Worm (Caenorhabditis elegans): Measurements from ENCODE around the gene T16G1.6.

The T16G1.6 gene

DNA sequence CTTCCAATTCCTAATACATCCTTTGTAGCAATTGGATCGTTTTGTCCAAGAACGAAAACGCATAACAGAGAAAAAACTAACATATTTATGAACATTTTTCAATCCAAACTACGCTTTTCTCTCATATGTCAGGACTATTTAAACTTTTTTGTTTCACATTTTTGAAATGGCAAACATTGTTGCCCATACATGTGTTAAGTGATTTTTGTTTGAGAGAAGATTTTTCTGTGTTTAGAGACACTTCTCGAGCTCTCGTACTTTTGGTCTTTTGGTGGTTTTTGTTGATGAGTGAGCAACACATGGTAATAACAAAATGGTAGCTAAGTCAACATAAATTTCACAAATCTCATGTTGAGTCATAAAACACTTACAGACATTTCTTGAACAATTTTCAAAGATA is 31.9 kb downstream of the T16G1.6 start, which contains the start of gene ttr-28:
Gene ttr-28, minus strand, starts transcription at position 101 of the 400 bp plus-strand sequence.
- peak; percentile 17 for TF ChIP-seq pha-4 (tag; optimal IDR thresholded peaks at IDR 0.05)
- TF ChIP-seq ztf-4 (tag; optimal IDR thresholded peaks at IDR 0.05) = no peak

ce11 chrV:12904054-12904453 is 32.9 kb downstream of the T16G1.6 start, which contains the start of gene ttr-27:
ttr-27 (minus strand) TSS chrV:12904098.
- TF ChIP-seq ztf-4 (tag; optimal IDR thresholded peaks at IDR 0.05) (no peak), pha-4 (tag; optimal IDR thresholded peaks at IDR 0.05) (peak; percentile 91)

DNA sequence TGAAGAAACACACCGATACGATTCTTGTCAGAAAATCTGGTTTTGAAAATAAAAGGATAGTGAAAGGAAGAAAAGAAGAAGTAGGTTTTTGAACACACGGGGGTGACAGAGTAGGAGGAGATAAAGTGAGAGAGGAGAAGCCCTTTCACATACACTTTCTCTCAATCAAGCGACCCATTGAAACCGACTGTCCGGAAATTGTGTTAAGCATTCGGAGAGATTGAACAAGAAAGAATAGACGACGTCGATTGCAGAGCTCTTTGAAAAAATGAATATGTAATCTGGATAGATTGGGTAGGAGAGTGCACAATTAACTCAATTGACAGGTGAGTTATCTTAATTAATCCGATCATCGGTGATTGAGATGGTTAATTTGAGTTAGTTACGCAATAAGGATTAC is 35.7 kb downstream of the T16G1.6 start:
- TF ChIP-seq ama-1 (optimal IDR thresholded peaks at IDR 0.05) = no peak
- TF ChIP-seq fkh-10 (GFP tag; optimal IDR thresholded peaks at IDR 0.05) = peak; percentile 21
- TF ChIP-seq nhr-76 (tag; optimal IDR thresholded peaks at IDR 0.05) = no peak
- TF ChIP-seq jun-1 (tag; optimal IDR thresholded peaks at IDR 0.05) = no peak
- no peak for TF ChIP-seq R02D3.7 (tag; optimal IDR thresholded peaks at IDR 0.05)
- TF ChIP-seq ceh-82 (tag; optimal IDR thresholded peaks at IDR 0.05) = no peak
- no peak for TF ChIP-seq nhr-77 (tag; optimal IDR thresholded peaks at IDR 0.05)
- no peak for TF ChIP-seq lsy-12 (tag; optimal IDR thresholded peaks at IDR 0.05)
- no peak for TF ChIP-seq ztf-4 (tag; optimal IDR thresholded peaks at IDR 0.05)

- TF ChIP-seq elt-3 (tag; optimal IDR thresholded peaks at IDR 0.05) (no peak), lin-39 (tag; optimal IDR thresholded peaks at IDR 0.05) (peak; percentile 65)
Observed at ce11 chrV:12898583-12899232, 38.3 kb downstream of the T16G1.6 start.

DNA sequence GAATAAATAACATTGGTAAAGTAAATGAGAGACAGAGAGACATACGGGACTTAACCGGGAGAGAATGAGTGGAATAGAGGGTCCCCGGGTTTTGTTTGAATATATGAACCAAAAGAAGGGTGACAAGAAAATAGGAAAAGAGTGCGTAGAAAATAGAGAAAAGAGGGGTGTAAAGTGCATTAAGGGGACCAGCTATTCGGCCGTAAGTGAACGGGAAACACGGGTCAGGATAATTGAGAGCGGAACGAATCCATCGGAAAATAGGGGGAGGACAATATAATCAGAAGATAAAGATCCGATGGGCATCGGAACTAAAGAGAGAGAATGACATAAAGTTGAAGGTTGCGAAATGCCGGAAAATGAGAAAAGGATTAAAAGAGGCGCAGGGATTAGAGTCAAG is 39.6 kb downstream of the T16G1.6 start:
- TF ChIP-seq nhr-23 (tag; optimal IDR thresholded peaks at IDR 0.05) = no peak
- no peak for TF ChIP-seq sea-2 (GFP tag; optimal IDR thresholded peaks at IDR 0.05)
- TF ChIP-seq elt-2 (tag; optimal IDR thresholded peaks at IDR 0.05) = no peak
- TF ChIP-seq fkh-10 (GFP tag; optimal IDR thresholded peaks at IDR 0.05) = no peak
- TF ChIP-seq ceh-9 (tag; optimal IDR thresholded peaks at IDR 0.05) = no peak
- TF ChIP-seq nhr-12 (tag; optimal IDR thresholded peaks at IDR 0.05) = no peak
- TF ChIP-seq lin-15B (tag; optimal IDR thresholded peaks at IDR 0.05) = no peak
- TF ChIP-seq fos-1 (tag; optimal IDR thresholded peaks at IDR 0.05) = no peak
- no peak for TF ChIP-seq ceh-82 (tag; optimal IDR thresholded peaks at IDR 0.05)
- TF ChIP-seq nhr-237 (tag; optimal IDR thresholded peaks at IDR 0.05) = no peak
- TF ChIP-seq snpc-4 (tag; optimal IDR thresholded peaks at IDR 0.05) = no peak
- no peak for TF ChIP-seq daf-12 (tag; optimal IDR thresholded peaks at IDR 0.05)
- TF ChIP-seq egl-5 (tag; optimal IDR thresholded peaks at IDR 0.05) = no peak
- TF ChIP-seq tbx-2 (tag; optimal IDR thresholded peaks at IDR 0.05) = no peak
- no peak for TF ChIP-seq skn-1 (tag; optimal IDR thresholded peaks at IDR 0.05)
- TF ChIP-seq egl-27 (tag; optimal IDR thresholded peaks at IDR 0.05) = no peak
- no peak for TF ChIP-seq nhr-67 (tag; optimal IDR thresholded peaks at IDR 0.05)

ce11 chrV:12896850-12897249 is 40.1 kb downstream of the T16G1.6 start:
- no peak for TF ChIP-seq ZK546.5 (tag; optimal IDR thresholded peaks at IDR 0.05)
- no peak for TF ChIP-seq fos-1 (tag; optimal IDR thresholded peaks at IDR 0.05)
- TF ChIP-seq nhr-76 (tag; optimal IDR thresholded peaks at IDR 0.05) = no peak
- TF ChIP-seq nhr-77 (tag; optimal IDR thresholded peaks at IDR 0.05) = no peak
- no peak for TF ChIP-seq elt-2 (tag; optimal IDR thresholded peaks at IDR 0.05)
- no peak for TF ChIP-seq lin-39 (tag; optimal IDR thresholded peaks at IDR 0.05)
- TF ChIP-seq tbx-2 (tag; optimal IDR thresholded peaks at IDR 0.05) = no peak
- no peak for TF ChIP-seq nhr-43 (tag; optimal IDR thresholded peaks at IDR 0.05; ENCODE audit: poor library complexity, severe bottlenecking)

- TF ChIP-seq ama-1 (optimal IDR thresholded peaks at IDR 0.05) (no peak), sea-2 (GFP tag; optimal IDR thresholded peaks at IDR 0.05) (no peak), lin-39 (tag; optimal IDR thresholded peaks at IDR 0.05) (peak; percentile 38)
Observed at ce11 chrV:12895772-12896171, 41.2 kb downstream of the T16G1.6 start, which contains the start of gene ttbk-7. ttbk-7 (minus strand) TSS chrV:12895872.

All from whole organism, L3 larva.